Worm (Caenorhabditis elegans) whole organism, L4/young adult: ENCODE data around the gene scav-3.

Experiments
- W03F9.2 ChIP-seq: fragments of 150-350 bp; optimal IDR thresholded peaks from 2 replicates; lab custom pipeline; 2014; ENCODE audit warnings: missing biosample characterization, missing genetic modification characterization
- dao-5 ChIP-seq: sonication (generic microtip); optimal IDR thresholded peaks from 2 replicates; lab custom pipeline; 2016; ENCODE audit warnings: missing genotype, missing genetic modification characterization, moderate library complexity, missing compliant biosample characterization
- him-1 ChIP-seq: sonication (generic microtip); optimal IDR thresholded peaks from 2 replicates; lab custom pipeline; 2016; ENCODE audit warnings: missing genotype, missing genetic modification reagents, missing genetic modification characterization, missing compliant biosample characterization

The scav-3 gene

ce11 chrIII:12456801-12457647 is at the start of gene scav-3, which contains the start of gene Y49E10.21:
TSS of gene scav-3 (minus strand) at chrIII:12456850.
TSS of gene Y49E10.21 (plus strand) at chrIII:12457597.
- TF ChIP-seq him-1 (tag; lab: Kevin White, UChicago) (no peak), W03F9.2 (tag; lab: Kevin White, UChicago) (peak; percentile 44)

DNA sequence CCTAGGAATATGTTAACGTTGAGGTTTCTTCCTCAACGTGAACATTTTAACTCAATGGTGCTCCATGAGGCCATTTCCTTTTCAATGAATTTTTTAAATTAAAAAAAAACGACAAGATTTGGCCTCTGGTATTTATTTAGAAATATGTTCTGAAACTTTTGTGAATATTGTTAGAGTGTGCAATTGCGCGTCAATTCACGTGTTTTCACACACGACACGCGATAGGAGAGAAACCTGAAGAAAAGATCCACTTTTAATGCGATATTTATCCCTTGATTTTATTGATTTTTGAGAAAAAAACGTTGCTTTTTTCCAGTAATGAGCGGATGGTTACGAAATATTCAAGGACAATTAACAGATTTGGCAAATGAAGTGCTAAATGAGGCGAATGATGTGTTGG is 42.6 kb upstream of the scav-3 start, which contains the start of gene sql-1:
Gene sql-1, plus strand, starts transcription at position 313 of the 400 bp plus-strand sequence.
- TF ChIP-seq him-1 (tag; lab: Kevin White, UChicago) (no peak), W03F9.2 (tag; lab: Kevin White, UChicago) (peak; percentile 9)

- TF ChIP-seq him-1 (tag; lab: Kevin White, UChicago) (no peak), dao-5 (tag; lab: Kevin White, UChicago) (no peak), W03F9.2 (tag; lab: Kevin White, UChicago) (no peak)
Observed at ce11 chrIII:12496449-12496848, 39.8 kb upstream of the scav-3 start, which contains the start of gene herd-1. TSS of gene herd-1 (plus strand) at chrIII:12496538.

ce11 chrIII:12495594-12496096 is 39.0 kb upstream of the scav-3 start, which contains the start of the genes Y111B2A.1 and Y111B2A.2:
TSS of gene Y111B2A.1 (minus strand) at chrIII:12495644.
TSS of gene Y111B2A.2 (plus strand) at chrIII:12496086.
- TF ChIP-seq W03F9.2 (tag; lab: Kevin White, UChicago) (peak; percentile 9), dao-5 (tag; lab: Kevin White, UChicago) (no peak)

DNA sequence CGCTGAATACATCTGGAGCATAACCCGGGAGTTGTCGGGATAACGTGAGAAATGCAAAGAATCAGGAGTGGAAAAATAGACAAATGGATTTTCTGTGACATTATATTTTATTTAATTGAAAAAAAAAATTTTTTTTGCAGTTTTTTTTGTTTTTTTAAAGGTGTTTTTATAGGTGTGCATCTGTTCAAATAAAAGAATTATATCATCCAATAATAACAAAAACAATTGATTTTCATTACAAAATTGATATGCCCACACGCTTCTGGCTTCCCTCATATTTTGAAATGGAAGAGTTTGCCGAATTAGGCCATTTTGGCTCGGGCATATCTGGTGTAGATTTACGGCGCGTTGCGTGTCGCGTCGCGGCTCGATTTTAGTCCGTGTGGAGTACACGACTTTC is 35.3 kb upstream of the scav-3 start, which contains the start of gene Y49E10.25:
Gene Y49E10.25, minus strand, starts transcription at position 101 of the 400 bp plus-strand sequence.
- TF ChIP-seq dao-5 (tag; lab: Kevin White, UChicago): no peak
- TF ChIP-seq him-1 (tag; lab: Kevin White, UChicago): no peak
- TF ChIP-seq W03F9.2 (tag; lab: Kevin White, UChicago): no peak

DNA sequence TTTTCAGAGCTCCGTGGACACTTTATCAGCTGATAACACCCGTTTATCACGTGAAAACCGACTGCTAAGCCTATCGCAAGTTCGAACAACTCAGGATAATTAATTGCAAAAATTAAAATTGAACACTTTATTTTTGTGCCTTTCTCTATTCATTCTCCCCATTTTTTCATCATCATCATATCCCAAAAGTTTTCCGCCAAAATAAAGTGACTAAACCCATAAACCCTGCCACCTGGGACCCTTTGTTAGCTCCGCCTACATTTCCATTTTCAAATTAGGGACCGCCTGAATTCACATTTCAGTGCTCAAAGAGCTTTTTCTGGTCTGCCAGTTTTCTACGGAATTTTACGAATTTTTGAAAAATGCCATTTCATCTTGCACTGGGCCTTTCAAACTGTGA is 27.8 kb upstream of the scav-3 start, which contains the start of gene arrd-16:
Gene arrd-16, plus strand, starts transcription at position 301 of the 400 bp plus-strand sequence.
- TF ChIP-seq him-1 (tag; lab: Kevin White, UChicago) (no peak), dao-5 (tag; lab: Kevin White, UChicago) (no peak), W03F9.2 (tag; lab: Kevin White, UChicago) (no peak)

DNA sequence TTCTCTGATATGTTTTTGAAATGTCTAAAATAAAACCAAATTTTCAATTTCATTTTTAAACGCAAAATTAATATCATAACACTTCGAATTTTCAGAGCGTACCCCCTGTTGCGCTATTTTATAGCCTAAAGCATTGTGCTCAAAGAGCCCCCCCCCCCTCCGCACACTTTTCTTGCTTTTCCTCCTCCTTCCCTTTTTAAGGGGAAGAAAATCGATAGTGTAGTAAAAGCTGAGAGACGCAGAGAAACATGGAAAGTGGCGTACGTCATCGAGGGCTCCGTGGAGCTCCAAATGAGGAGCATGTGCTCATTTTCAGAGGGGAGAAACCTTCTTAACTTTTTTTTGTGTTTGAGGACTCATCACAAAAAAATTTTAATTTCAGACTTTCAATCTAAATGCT is 15.8 kb upstream of the scav-3 start, which contains the start of gene cccp-1:
Gene cccp-1, plus strand, starts transcription at position 377 of the 400 bp plus-strand sequence.
- no peak for TF ChIP-seq W03F9.2 (tag; lab: Kevin White, UChicago)
- peak; percentile 49 for TF ChIP-seq him-1 (tag; lab: Kevin White, UChicago)

- no peak for TF ChIP-seq W03F9.2 (tag; lab: Kevin White, UChicago)
Observed at ce11 chrIII:12470589-12470988, 13.9 kb upstream of the scav-3 start.

- no peak for TF ChIP-seq him-1 (tag; lab: Kevin White, UChicago)
- TF ChIP-seq W03F9.2 (tag; lab: Kevin White, UChicago): no peak
- TF ChIP-seq dao-5 (tag; lab: Kevin White, UChicago): no peak
Observed at ce11 chrIII:12469800-12470199, 13.2 kb upstream of the scav-3 start.

ce11 chrIII:12468869-12469268 is 12.2 kb upstream of the scav-3 start, which contains the start of gene Y49E10.29:
TSS of gene Y49E10.29 (plus strand) at chrIII:12469169.
- TF ChIP-seq him-1 (tag; lab: Kevin White, UChicago): no peak
- no peak for TF ChIP-seq W03F9.2 (tag; lab: Kevin White, UChicago)
- no peak for TF ChIP-seq dao-5 (tag; lab: Kevin White, UChicago)

DNA sequence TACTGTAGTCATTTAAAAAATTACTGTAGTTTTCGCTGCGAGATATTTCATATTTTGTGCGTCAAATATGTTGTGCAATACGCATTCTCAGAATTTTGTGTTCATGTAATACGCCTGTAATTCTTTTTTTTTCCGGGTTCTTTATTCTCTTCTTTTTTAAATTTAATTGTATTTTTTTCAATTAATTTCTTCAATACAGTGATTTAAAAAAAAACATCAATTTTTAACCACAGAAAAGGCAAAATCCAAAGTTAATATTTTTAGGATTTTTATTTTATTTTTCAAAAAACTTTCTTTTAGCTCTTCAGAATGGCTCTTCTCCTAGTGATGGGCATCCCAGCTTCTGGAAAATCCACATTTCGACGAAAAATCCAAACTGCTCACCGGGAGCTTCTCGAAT is 9.7 kb upstream of the scav-3 start, which contains the start of gene pstk-1:
Gene pstk-1, plus strand, starts transcription at position 301 of the 400 bp plus-strand sequence.
- TF ChIP-seq him-1 (tag; lab: Kevin White, UChicago): no peak
- no peak for TF ChIP-seq W03F9.2 (tag; lab: Kevin White, UChicago)
- TF ChIP-seq dao-5 (tag; lab: Kevin White, UChicago): no peak

- TF ChIP-seq him-1 (tag; lab: Kevin White, UChicago): no peak
- no peak for TF ChIP-seq W03F9.2 (tag; lab: Kevin White, UChicago)
- no peak for TF ChIP-seq dao-5 (tag; lab: Kevin White, UChicago)
Observed at ce11 chrIII:12458970-12459369, 2.3 kb upstream of the scav-3 start.

ce11 chrIII:12455651-12456420 is 814 bp downstream of the scav-3 start:
- TF ChIP-seq W03F9.2 (tag; lab: Kevin White, UChicago) (no peak), dao-5 (tag; lab: Kevin White, UChicago) (no peak), him-1 (tag; lab: Kevin White, UChicago) (no peak)
